Worm (Caenorhabditis elegans): ENCODE results near the gene fipr-2.

- TF ChIP-seq ztf-1 (GFP tag; conservative IDR thresholded peaks at IDR 0.05) (no peak), snpc-4 (tag; optimal IDR thresholded peaks at IDR 0.05) (no peak), skn-1 (tag; optimal IDR thresholded peaks at IDR 0.05) (no peak)
These were observed 4.3 kb downstream of the fipr-2 start, which contains the start of gene gcy-13 for ce11 chrV:12369437-12369836.
